Fruit fly (Drosophila melanogaster): ENCODE data around the gene Npc2b.

Gene Npc2b

DNA sequence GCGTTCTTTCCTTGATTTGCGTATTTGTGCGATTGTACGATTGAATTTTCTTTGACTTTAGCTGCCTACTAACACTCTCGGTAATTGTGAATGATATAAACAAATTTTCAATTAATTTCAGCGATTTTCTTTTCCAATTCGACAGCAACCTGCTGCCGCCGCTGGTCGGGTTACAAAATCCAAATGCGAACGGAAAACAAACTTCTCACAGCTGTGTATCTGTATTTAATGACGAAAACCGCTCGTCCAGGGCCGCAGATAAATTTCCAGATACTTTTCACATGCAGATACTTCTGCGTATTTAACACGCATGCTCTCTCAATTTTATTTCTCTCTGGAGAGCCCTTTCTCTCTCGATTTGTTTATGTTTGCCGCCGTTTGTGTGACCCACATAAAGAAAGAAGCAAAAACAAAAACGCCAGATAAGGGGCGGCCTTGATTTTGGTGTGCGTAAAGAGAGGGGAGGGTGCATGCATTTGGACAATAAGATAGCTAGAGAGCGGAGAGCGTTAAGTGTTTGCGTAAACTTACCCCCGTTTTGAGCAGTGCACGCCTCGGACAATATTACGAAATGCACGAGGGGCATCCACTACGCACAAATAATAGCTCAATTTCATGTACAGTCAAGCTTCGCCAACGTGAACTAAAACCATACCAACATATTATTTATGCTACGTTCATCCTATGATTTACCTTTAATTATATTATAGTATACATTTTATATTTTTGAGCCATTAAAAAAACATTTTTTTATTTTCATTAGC, 19.0 kb downstream of the Npc2b start, which contains the start of gene CG12402:
Gene CG12402, minus strand, starts transcription at position 164 of the 764 bp plus-strand sequence.
- TF ChIP-seq foxo (GFP tag; optimal IDR thresholded peaks at IDR 0.05) (peak in 1 of 2 experiments; percentile 13), sv (GFP tag; optimal IDR thresholded peaks at IDR 0.05) (peak; percentile 41), CrebA (GFP tag; optimal IDR thresholded peaks at IDR 0.05; ENCODE audit: borderline replicate concordance) (no peak), Sp1 (GFP tag; optimal IDR thresholded peaks at IDR 0.05) (no peak), ey (GFP tag; optimal IDR thresholded peaks at IDR 0.05) (no peak), psq (GFP tag; optimal IDR thresholded peaks at IDR 0.05) (no peak), CG9705 (GFP tag; optimal IDR thresholded peaks at IDR 0.05) (no peak), Hnf4 (GFP tag; optimal IDR thresholded peaks at IDR 0.05) (no peak), fru (GFP tag; optimal IDR thresholded peaks at IDR 0.05) (peak; percentile 19), GATAd (GFP tag; optimal IDR thresholded peaks at IDR 0.05) (no peak), Dif (GFP tag; optimal IDR thresholded peaks at IDR 0.05; ENCODE audit: partially characterized antibody) (peak; percentile 34), Jra (GFP tag; optimal IDR thresholded peaks at IDR 0.05) (no peak)

DNA sequence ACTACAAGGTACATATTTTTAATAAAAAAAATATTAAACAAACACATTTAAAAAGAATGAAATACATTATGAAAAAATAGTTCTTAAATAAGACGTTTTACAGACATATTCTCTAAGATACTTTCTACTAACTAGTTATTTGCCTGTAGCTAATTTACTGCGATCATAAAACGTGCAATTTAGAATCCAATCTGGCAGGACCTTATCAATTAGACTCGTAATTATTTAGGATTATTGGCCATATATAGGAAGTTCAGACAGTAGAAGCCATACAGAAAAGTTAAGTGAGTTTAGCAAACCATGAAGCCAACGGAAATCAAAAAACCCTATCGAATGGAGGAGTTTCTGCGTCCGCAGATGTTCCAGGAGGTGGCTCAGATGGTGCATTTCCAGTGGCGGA, 19.8 kb downstream of the Npc2b start, which contains the start of gene Or88a:
Gene Or88a, plus strand, starts transcription at position 301 of the 400 bp plus-strand sequence.
- TF ChIP-seq brk (GFP tag; optimal IDR thresholded peaks at IDR 0.05) (no peak), Hr83 (GFP tag; optimal IDR thresholded peaks at IDR 0.05; ENCODE audit: poor library complexity, severe bottlenecking) (no peak), lola (GFP tag; optimal IDR thresholded peaks at IDR 0.05) (no peak)

DNA sequence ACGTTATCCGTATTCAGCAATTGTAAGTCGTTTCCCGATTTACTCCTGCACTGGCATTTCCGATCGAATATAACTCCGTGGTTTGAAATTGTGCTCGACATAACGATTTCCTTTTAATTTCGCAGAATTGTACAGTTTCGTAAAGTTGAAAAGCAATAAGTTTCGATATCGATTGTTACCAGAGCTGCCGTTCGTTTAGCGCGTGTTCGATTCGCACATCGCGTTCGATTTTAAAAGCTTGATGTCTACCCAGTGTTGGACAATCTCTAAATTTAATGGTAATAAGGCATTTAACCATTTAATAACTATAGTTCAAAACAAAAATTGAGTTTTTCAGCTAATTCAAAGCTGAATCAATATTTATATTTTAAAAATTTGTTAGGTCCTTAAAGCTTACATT, 22.7 kb downstream of the Npc2b start, which contains the start of gene CG14357:
Gene CG14357, minus strand, starts transcription at position 101 of the 400 bp plus-strand sequence.
- TF ChIP-seq sage (GFP tag; optimal IDR thresholded peaks at IDR 0.05) (no peak), Jra (GFP tag; optimal IDR thresholded peaks at IDR 0.05) (no peak), Dfd (GFP tag; optimal IDR thresholded peaks at IDR 0.05) (no peak), Sp1 (GFP tag; optimal IDR thresholded peaks at IDR 0.05) (no peak), CG32264 (GFP tag; optimal IDR thresholded peaks at IDR 0.05) (no peak), dl (GFP tag; optimal IDR thresholded peaks at IDR 0.05; ENCODE audit: insufficient read depth in 1 of 2, partially characterized antibody in 2 of 2) (no peak), fru (GFP tag; optimal IDR thresholded peaks at IDR 0.05) (no peak), sv (GFP tag; optimal IDR thresholded peaks at IDR 0.05) (no peak)

DNA sequence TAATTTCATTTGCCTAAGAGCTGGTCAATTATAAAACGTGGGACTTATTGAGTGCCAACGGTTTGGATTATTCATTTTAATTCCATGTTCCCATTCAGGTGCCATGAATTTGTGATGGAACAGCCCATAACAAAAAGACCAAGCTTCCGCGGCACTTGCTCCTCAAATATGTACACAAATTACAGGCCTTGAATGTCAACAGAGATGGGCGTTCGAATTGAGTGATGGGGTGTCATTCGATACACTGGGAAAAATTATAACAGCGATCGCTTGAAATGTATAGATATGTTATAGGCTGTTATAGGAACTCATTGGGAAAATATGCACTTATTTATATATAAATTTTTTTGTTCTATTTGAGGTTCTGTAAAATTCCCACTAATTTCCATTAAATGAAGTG, 26.8 kb downstream of the Npc2b start:
- TF ChIP-seq lola (GFP tag; optimal IDR thresholded peaks at IDR 0.05) (no peak), psq (GFP tag; optimal IDR thresholded peaks at IDR 0.05) (no peak), CrebA (GFP tag; optimal IDR thresholded peaks at IDR 0.05; ENCODE audit: borderline replicate concordance) (no peak), foxo (GFP tag; optimal IDR thresholded peaks at IDR 0.05) (no peak), Vsx2 (GFP tag; optimal IDR thresholded peaks at IDR 0.05; ENCODE audit: partially characterized antibody) (no peak), ey (GFP tag; optimal IDR thresholded peaks at IDR 0.05) (no peak), Mio (GFP tag; optimal IDR thresholded peaks at IDR 0.05) (no peak)

DNA sequence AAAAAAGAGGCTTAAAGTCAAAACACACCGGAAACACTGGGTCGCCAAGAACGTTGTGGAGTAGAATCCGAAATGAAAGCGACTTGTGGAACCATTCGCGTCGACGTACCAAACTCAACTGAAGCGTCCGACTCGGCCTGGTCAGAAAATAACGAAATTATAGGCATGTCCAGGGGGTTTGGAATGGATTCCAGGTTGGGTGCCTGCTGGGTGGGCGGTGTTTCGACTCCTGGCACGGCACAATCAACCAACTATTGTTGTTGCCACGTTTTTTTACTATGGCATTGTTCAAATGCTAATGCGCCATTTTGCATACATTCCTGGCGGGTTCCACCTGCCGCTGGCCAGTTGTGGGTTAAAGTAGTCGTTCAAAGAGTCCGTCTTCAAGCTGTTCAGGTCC, 29.0 kb downstream of the Npc2b start, which contains the start of gene Kif19A:
Gene Kif19A, minus strand, starts transcription at position 101 of the 400 bp plus-strand sequence.
- no peak for TF ChIP-seq lola (GFP tag; optimal IDR thresholded peaks at IDR 0.05)
- no peak for TF ChIP-seq jim (GFP tag; optimal IDR thresholded peaks at IDR 0.05)
- TF ChIP-seq br (GFP tag; optimal IDR thresholded peaks at IDR 0.05), result no peak
- no peak for TF ChIP-seq Rel (GFP tag; optimal IDR thresholded peaks at IDR 0.05)
- no peak for TF ChIP-seq Rel (tag; optimal IDR thresholded peaks at IDR 0.05)
- TF ChIP-seq woc (GFP tag; optimal IDR thresholded peaks at IDR 0.05), result no peak
- no peak for TF ChIP-seq dsf (GFP tag; optimal IDR thresholded peaks at IDR 0.05; ENCODE audit: borderline replicate concordance)
- no peak for TF ChIP-seq tai (GFP tag; optimal IDR thresholded peaks at IDR 0.05)
- TF ChIP-seq Hr78 (GFP tag; optimal IDR thresholded peaks at IDR 0.05), result no peak
- no peak for TF ChIP-seq Vsx2 (GFP tag; optimal IDR thresholded peaks at IDR 0.05; ENCODE audit: partially characterized antibody)
- TF ChIP-seq N (GFP tag; optimal IDR thresholded peaks at IDR 0.05), result no peak
- TF ChIP-seq h (GFP tag; optimal IDR thresholded peaks at IDR 0.05), result no peak
- TF ChIP-seq CG9705 (GFP tag; optimal IDR thresholded peaks at IDR 0.05), result no peak
- TF ChIP-seq sage (GFP tag; optimal IDR thresholded peaks at IDR 0.05), result no peak

All from whole organism, wandering third instar larva.